Worm (Caenorhabditis elegans) whole organism, L4 larva: ENCODE measurements around the gene D1022.3.

ENCODE experiments used
- D1046.2 ChIP-seq: fragments of 200-800 bp; sonication (Bioruptor generic); IDR thresholded peaks from 2 replicates; pipeline ENCODE4 v1.3.6; 2022; ENCODE audit warnings: missing genetic modification characterization, missing compliant biosample characterization
- F49E8.2 ChIP-seq: sonication (generic microtip); optimal IDR thresholded peaks from 2 replicates; lab custom pipeline; 2016; ENCODE audit warnings: missing compliant biosample characterization, mild to moderate bottlenecking, missing genetic modification characterization, borderline replicate concordance
- R02D3.7 ChIP-seq: fragments of 150-350 bp; sonication (generic microtip); optimal IDR thresholded peaks from 3 replicates; lab custom pipeline; 2014; ENCODE audit warnings: missing biosample characterization, missing genetic modification characterization
- T20F7.1 ChIP-seq: fragments of 200-800 bp; sonication (Bioruptor generic); optimal IDR thresholded peaks from 2 replicates; lab custom pipeline; 2018; ENCODE audit warnings: mild to moderate bottlenecking, missing genetic modification characterization, missing compliant biosample characterization
- Y105C5A.15 ChIP-seq: fragments of 200-800 bp; sonication (Bioruptor generic); IDR thresholded peaks from 2 replicates; pipeline ENCODE4 v1.3.6; 2022; ENCODE audit warnings: missing genetic modification characterization, missing compliant biosample characterization
- Y48G9A.11 ChIP-seq: fragments of 200-800 bp; sonication (Bioruptor generic); IDR thresholded peaks from 2 replicates; pipeline ENCODE4 v1.3.6; 2022; ENCODE audit warnings: missing genetic modification reagents, missing genetic modification characterization, missing compliant biosample characterization
- Y5F2A.4 ChIP-seq: fragments of 200-800 bp; sonication (Bioruptor generic); optimal IDR thresholded peaks from 2 replicates; lab custom pipeline; 2018; ENCODE audit warnings: mild to moderate bottlenecking, missing genetic modification characterization, missing compliant biosample characterization
- Y75B8A.6 ChIP-seq: fragments of 200-800 bp; sonication (Bioruptor generic); IDR thresholded peaks from 2 replicates; pipeline ENCODE4 v1.3.6; 2022; ENCODE audit warnings: missing genetic modification reagents, missing genetic modification characterization, missing compliant biosample characterization
- attf-4 ChIP-seq: sonication (generic microtip); optimal IDR thresholded peaks from 3 replicates; lab custom pipeline; 2017; ENCODE audit warnings: missing biosample characterization, missing genetic modification characterization
- ceh-28 ChIP-seq: fragments of 150-350 bp; optimal IDR thresholded peaks from 2 replicates; lab custom pipeline; 2014; ENCODE audit warnings: missing biosample characterization, missing genetic modification reagents, missing genetic modification characterization
- ceh-32 ChIP-seq: sonication (generic microtip); optimal IDR thresholded peaks from 2 replicates; lab custom pipeline; 2016; ENCODE audit warnings: mild to moderate bottlenecking, missing genetic modification characterization, missing compliant biosample characterization; ENCODE audit not compliant: poor library complexity
- ceh-44 ChIP-seq: fragments of 200-800 bp; sonication (Bioruptor generic); IDR thresholded peaks from 2 replicates; pipeline ENCODE4 v1.3.6; 2022; ENCODE audit warnings: missing genetic modification reagents, missing genetic modification characterization, missing compliant biosample characterization
- ceh-62 ChIP-seq: sonication (generic microtip); optimal IDR thresholded peaks from 2 replicates; lab custom pipeline; 2017; ENCODE audit warnings: missing biosample characterization, missing genetic modification characterization
- ceh-82 ChIP-seq: sonication (generic microtip); optimal IDR thresholded peaks from 2 replicates; lab custom pipeline; 2017; ENCODE audit warnings: missing biosample characterization, missing genetic modification characterization
- ces-1 ChIP-seq: fragments of 150-350 bp; sonication (generic microtip); optimal IDR thresholded peaks from 4 replicates; lab custom pipeline; 2014; ENCODE audit warnings: missing biosample characterization, missing genetic modification reagents, missing genetic modification characterization
- cey-2 ChIP-seq: sonication (generic microtip); optimal IDR thresholded peaks from 3 replicates; lab custom pipeline; 2017; ENCODE audit warnings: missing genetic modification characterization, mild to moderate bottlenecking, missing compliant biosample characterization, antibody characterized with exemption, borderline replicate concordance; ENCODE audit not compliant: insufficient read depth
- daf-16 ChIP-seq, 3 experiments: sonication (generic microtip); optimal IDR thresholded peaks; 2 replicates each; lab custom pipeline; 2016 to 2017; ENCODE audit warnings: missing genetic modification characterization in 3 of 3, missing genetic modification reagents in 3 of 3, mild to moderate bottlenecking in 2 of 3, missing compliant biosample characterization in 2 of 3, missing biosample characterization in 1 of 3, moderate library complexity in 1 of 3
- daf-19 ChIP-seq: fragments of 200-800 bp; sonication (Bioruptor generic); conservative IDR thresholded peaks from 2 replicates; pipeline ENCODE4 v1.3.6; 2022; ENCODE audit warnings: missing genetic modification characterization, missing compliant biosample characterization
- dmd-6 ChIP-seq: fragments of 200-800 bp; sonication (Bioruptor generic); IDR thresholded peaks from 2 replicates; pipeline ENCODE4 v1.3.6; 2022; ENCODE audit warnings: missing genetic modification reagents, missing genetic modification characterization, missing compliant biosample characterization
- dve-1 ChIP-seq: sonication (generic microtip); optimal IDR thresholded peaks from 2 replicates; lab custom pipeline; 2017; ENCODE audit warnings: antibody characterized with exemption, mild to moderate bottlenecking, missing genetic modification characterization, missing compliant biosample characterization; ENCODE audit not compliant: insufficient read depth
- egl-43 ChIP-seq: fragments of 200-800 bp; sonication (Bioruptor generic); IDR thresholded peaks from 2 replicates; pipeline ENCODE4 v1.3.6; 2022; ENCODE audit warnings: missing genetic modification reagents, missing genetic modification characterization, missing compliant biosample characterization
- fos-1 ChIP-seq: fragments of 150-350 bp; optimal IDR thresholded peaks from 2 replicates; lab custom pipeline; 2014; ENCODE audit warnings: missing biosample characterization, missing genetic modification characterization
- gei-8 ChIP-seq: fragments of 200-800 bp; sonication (Bioruptor generic); optimal IDR thresholded peaks from 2 replicates; lab custom pipeline; 2018; ENCODE audit warnings: mild to moderate bottlenecking, missing genetic modification characterization, missing compliant biosample characterization
- hif-1 ChIP-seq, 2 experiments: sonication (generic microtip); optimal IDR thresholded peaks; 2 replicates each; lab custom pipeline; 2016 to 2017; ENCODE audit warnings: missing compliant biosample characterization in 2 of 2, missing genetic modification characterization in 2 of 2, missing genetic modification reagents in 2 of 2, missing genotype in 2 of 2, mild to moderate bottlenecking in 1 of 2
- hlh-30 ChIP-seq: sonication (generic microtip); optimal IDR thresholded peaks from 2 replicates; lab custom pipeline; 2017; ENCODE audit warnings: antibody characterized with exemption, mild to moderate bottlenecking, missing genetic modification characterization, missing compliant biosample characterization; ENCODE audit not compliant: insufficient read depth
- jun-1 ChIP-seq: fragments of 150-350 bp; optimal IDR thresholded peaks from 2 replicates; lab custom pipeline; 2014; ENCODE audit warnings: missing biosample characterization, missing genetic modification reagents, missing genetic modification characterization
- lim-7 ChIP-seq: fragments of 200-800 bp; sonication (Bioruptor generic); IDR thresholded peaks from 2 replicates; pipeline ENCODE4 v1.3.6; 2022; ENCODE audit warnings: missing genetic modification characterization, missing compliant biosample characterization
- lin-39 ChIP-seq: fragments of 150-350 bp; optimal IDR thresholded peaks from 2 replicates; lab custom pipeline; 2014; ENCODE audit warnings: missing biosample characterization, missing genetic modification reagents, missing genetic modification characterization
- madf-9 ChIP-seq: fragments of 200-800 bp; sonication (Bioruptor generic); conservative IDR thresholded peaks from 2 replicates; pipeline ENCODE4 v1.3.6; 2022; ENCODE audit warnings: missing genetic modification reagents, missing genetic modification characterization, missing compliant biosample characterization
- mdt-29 ChIP-seq: fragments of 200-800 bp; sonication (Bioruptor generic); IDR thresholded peaks from 2 replicates; pipeline ENCODE4 v1.3.6; 2022; ENCODE audit warnings: missing genetic modification reagents, missing genetic modification characterization, missing compliant biosample characterization
- mxl-2 ChIP-seq: fragments of 200-800 bp; sonication (Bioruptor generic); conservative IDR thresholded peaks from 2 replicates; pipeline ENCODE4 v1.3.6; 2022; ENCODE audit warnings: missing genetic modification reagents, missing genetic modification characterization, missing compliant biosample characterization
- nhr-10 ChIP-seq: fragments of 150-350 bp; optimal IDR thresholded peaks from 2 replicates; lab custom pipeline; 2014; ENCODE audit warnings: missing biosample characterization, missing genetic modification characterization
- nhr-11 ChIP-seq: fragments of 150-350 bp; optimal IDR thresholded peaks from 2 replicates; lab custom pipeline; 2014; ENCODE audit warnings: missing biosample characterization, missing genetic modification characterization
- nhr-111 ChIP-seq: fragments of 200-800 bp; sonication (Bioruptor generic); optimal IDR thresholded peaks from 2 replicates; lab custom pipeline; 2018; ENCODE audit warnings: mild to moderate bottlenecking, missing genetic modification characterization, missing compliant biosample characterization
- nhr-41 ChIP-seq: fragments of 200-800 bp; sonication (Bioruptor generic); IDR thresholded peaks from 2 replicates; pipeline ENCODE4 v1.3.6; 2022; ENCODE audit warnings: missing genetic modification reagents, missing genetic modification characterization, missing compliant biosample characterization
- nhr-42 ChIP-seq: fragments of 200-800 bp; sonication (Bioruptor generic); IDR thresholded peaks from 2 replicates; pipeline ENCODE4 v1.3.6; 2022; ENCODE audit warnings: missing genetic modification characterization, missing compliant biosample characterization
- nhr-48 ChIP-seq: sonication (generic microtip); optimal IDR thresholded peaks from 2 replicates; lab custom pipeline; 2016; ENCODE audit warnings: mild to moderate bottlenecking, missing genetic modification characterization, missing compliant biosample characterization
- nhr-6 ChIP-seq: fragments of 150-350 bp; optimal IDR thresholded peaks from 2 replicates; lab custom pipeline; 2014; ENCODE audit warnings: missing biosample characterization, missing genetic modification characterization
- nhr-76 ChIP-seq: fragments of 150-350 bp; optimal IDR thresholded peaks from 2 replicates; lab custom pipeline; 2014; ENCODE audit warnings: missing biosample characterization, missing genetic modification characterization
- set-16 ChIP-seq: fragments of 200-800 bp; sonication (Bioruptor generic); IDR thresholded peaks from 2 replicates; pipeline ENCODE4 v1.3.6; 2022; ENCODE audit warnings: missing genetic modification reagents, missing genetic modification characterization, missing compliant biosample characterization
- skn-1 ChIP-seq: fragments of 150-350 bp; optimal IDR thresholded peaks from 2 replicates; lab custom pipeline; 2014; ENCODE audit warnings: missing biosample characterization, missing genetic modification characterization
- snpc-1.2 ChIP-seq: fragments of 200-800 bp; sonication (Bioruptor generic); IDR thresholded peaks from 2 replicates; pipeline ENCODE4 v1.3.6; 2022; ENCODE audit warnings: missing genetic modification reagents, missing genetic modification characterization, missing compliant biosample characterization
- spr-1 ChIP-seq: sonication (generic microtip); optimal IDR thresholded peaks from 2 replicates; lab custom pipeline; 2016; ENCODE audit warnings: mild to moderate bottlenecking, missing genetic modification characterization, missing compliant biosample characterization
- tra-1 ChIP-seq: fragments of 200-800 bp; sonication (Bioruptor generic); IDR thresholded peaks from 2 replicates; pipeline ENCODE4 v1.3.6; 2022; ENCODE audit warnings: missing genetic modification reagents, missing genetic modification characterization, missing compliant biosample characterization
- vab-7 ChIP-seq: fragments of 200-800 bp; sonication (Bioruptor generic); IDR thresholded peaks from 2 replicates; pipeline ENCODE4 v1.3.6; 2022; ENCODE audit warnings: missing genetic modification reagents, missing genetic modification characterization, missing compliant biosample characterization
- zip-11 ChIP-seq: fragments of 200-800 bp; sonication (Bioruptor generic); IDR thresholded peaks from 2 replicates; pipeline ENCODE4 v1.3.6; 2022; ENCODE audit warnings: missing genetic modification characterization, missing compliant biosample characterization
- zip-2 ChIP-seq: fragments of 150-350 bp; optimal IDR thresholded peaks from 2 replicates; lab custom pipeline; 2014; ENCODE audit warnings: missing biosample characterization, missing genetic modification characterization
- ztf-11 ChIP-seq: fragments of 150-350 bp; optimal IDR thresholded peaks from 2 replicates; lab custom pipeline; 2014; ENCODE audit warnings: missing biosample characterization, missing genetic modification characterization
- ztf-7 ChIP-seq: fragments of 150-350 bp; optimal IDR thresholded peaks from 2 replicates; lab custom pipeline; 2014; ENCODE audit warnings: missing biosample characterization, missing genetic modification characterization

The D1022.3 gene

ce11 chrII:7478487-7479234 is 22.6 kb upstream of the D1022.3 start, which contains the start of the genes aka-1 and ubc-6 (continued):
- peak; percentile 70; the same call in 1 of the 2 replicates for TF ChIP-seq mxl-2 (GFP tag; lab: Robert Waterston, UW)
- TF ChIP-seq D1046.2 (GFP tag; lab: Robert Waterston, UW), result peak; percentile 94
- TF ChIP-seq ces-1, result peak; percentile 24
- TF ChIP-seq egl-43 (GFP tag; lab: Robert Waterston, UW), result peak; percentile 95
- peak; percentile 93 for TF ChIP-seq vab-7 (GFP tag; lab: Robert Waterston, UW)
- peak; percentile 90 for TF ChIP-seq mdt-29 (GFP tag; lab: Robert Waterston, UW)
- no peak for TF ChIP-seq fos-1 (tag; lab: Kevin White, UChicago)
- no peak for TF ChIP-seq ztf-11
- TF ChIP-seq ceh-44 (GFP tag; lab: Robert Waterston, UW), result peak; percentile 88
- TF ChIP-seq R02D3.7 (tag; lab: Kevin White, UChicago), result no peak
- TF ChIP-seq jun-1 (tag; lab: Kevin White, UChicago), result peak; percentile 21
- peak; percentile 35 for TF ChIP-seq Y5F2A.4 (GFP tag; lab: Kevin White, UChicago)
- peak; percentile 28 to 67 for TF ChIP-seq daf-16 (GFP tag; optimal IDR thresholded peaks at IDR 0.05; lab: Kevin White, UChicago)
- no peak for TF ChIP-seq daf-16 (tag; optimal IDR thresholded peaks at IDR 0.05; lab: Kevin White, UChicago)
- TF ChIP-seq ceh-82 (tag; lab: Kevin White, UChicago), result no peak
- TF ChIP-seq nhr-6 (tag; lab: Kevin White, UChicago), result peak; percentile 22
- TF ChIP-seq nhr-10 (tag; lab: Kevin White, UChicago), result peak; percentile 56
- TF ChIP-seq zip-11, result no peak
- peak; percentile 78 for TF ChIP-seq F49E8.2 (tag; lab: Kevin White, UChicago)
- TF ChIP-seq dmd-6 (GFP tag; lab: Robert Waterston, UW), result peak; percentile 94
- no peak for TF ChIP-seq cey-2
- TF ChIP-seq zip-2, result peak; percentile 23
- peak; percentile 95 for TF ChIP-seq daf-19 (GFP tag; lab: Robert Waterston, UW)
- peak; percentile 72 for TF ChIP-seq nhr-11
- peak; percentile 72 for TF ChIP-seq Y75B8A.6 (GFP tag; lab: Robert Waterston, UW)
- no peak for TF ChIP-seq lin-39 (tag; lab: Kevin White, UChicago)
- TF ChIP-seq lim-7 (GFP tag; lab: Robert Waterston, UW), result peak; percentile 70
- peak; percentile 96 for TF ChIP-seq tra-1 (GFP tag; lab: Robert Waterston, UW)
- TF ChIP-seq nhr-76, result peak; percentile 8
- no peak for TF ChIP-seq nhr-111 (GFP tag; lab: Kevin White, UChicago)
- peak; percentile 89 for TF ChIP-seq T20F7.1 (GFP tag; lab: Kevin White, UChicago)
- TF ChIP-seq madf-9, result peak; percentile 91
- TF ChIP-seq set-16 (GFP tag; lab: Robert Waterston, UW), result peak; percentile 73
- peak; percentile 86 for TF ChIP-seq spr-1 (tag; lab: Kevin White, UChicago)
- TF ChIP-seq ztf-7 (tag; lab: Kevin White, UChicago), result peak; percentile 14
- TF ChIP-seq gei-8 (GFP tag; lab: Kevin White, UChicago), result peak; percentile 11
- no peak for TF ChIP-seq ceh-32
- peak; percentile 91 for TF ChIP-seq dve-1 (tag; lab: Kevin White, UChicago)
- TF ChIP-seq Y105C5A.15, result peak; percentile 68; the same call in 1 of the 2 replicates
- TF ChIP-seq skn-1 (tag; lab: Kevin White, UChicago), result no peak
- TF ChIP-seq Y48G9A.11 (GFP tag; lab: Robert Waterston, UW), result peak; percentile 90
- peak; percentile 82 for TF ChIP-seq nhr-48 (tag; lab: Kevin White, UChicago)
- no peak for TF ChIP-seq ceh-28 (tag; lab: Kevin White, UChicago)
- peak; percentile 92 for TF ChIP-seq hlh-30
- peak; percentile 61; the same call in 1 of the 2 replicates for TF ChIP-seq nhr-41 (GFP tag; lab: Robert Waterston, UW)
- TF ChIP-seq attf-4, result no peak
- TF ChIP-seq hif-1 (tag; optimal IDR thresholded peaks at IDR 0.05; lab: Kevin White, UChicago), result peak; percentile 31 to 83
- TF ChIP-seq nhr-42 (GFP tag; lab: Robert Waterston, UW), result peak; percentile 94
- no peak for TF ChIP-seq ceh-62 (tag; lab: Kevin White, UChicago)
- TF ChIP-seq snpc-1.2, result peak; percentile 83
